Worm (Caenorhabditis elegans): ENCODE data around the gene nlp-20.
"Not testable (repeated sequence)": the region's sequence is repeated elsewhere in the genome, so short reads cannot be mapped to it uniquely, and the experiment has no call there.

Gene nlp-20

DNA sequence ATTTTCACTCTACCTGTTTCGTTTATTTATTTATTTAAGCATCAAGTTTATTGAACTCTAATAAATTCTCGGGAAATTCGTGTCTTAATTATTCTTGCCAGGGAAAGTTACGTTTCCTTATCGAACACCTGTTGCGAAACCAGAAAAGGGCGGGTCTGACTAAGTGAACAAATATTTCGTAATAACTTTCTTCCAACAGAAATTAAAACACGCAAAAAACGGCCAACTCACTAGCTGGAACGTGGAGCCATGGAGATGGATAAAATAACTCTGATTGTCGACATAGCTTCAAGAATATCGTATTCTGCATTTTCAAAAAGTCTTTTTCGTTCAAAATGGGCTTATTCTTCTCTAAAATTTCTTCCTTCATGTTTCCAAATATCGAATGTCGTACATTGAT is 8.3 kb downstream of the nlp-20 start, which contains the start of gene warf-1:
Gene warf-1 (plus strand): TSS at position 209 of the 400 bp plus-strand sequence.
- TF ChIP-seq nhr-12 (tag; optimal IDR thresholded peaks at IDR 0.05); blmp-1 (tag; optimal IDR thresholded peaks at IDR 0.05; ENCODE audit: insufficient read depth); nhr-6 (tag; optimal IDR thresholded peaks at IDR 0.05): not testable (repeated sequence)

- TF ChIP-seq mbf-1 (tag; optimal IDR thresholded peaks at IDR 0.05) (no peak), mab-5 (tag; optimal IDR thresholded peaks at IDR 0.05) (peak; percentile 18), nhr-129 (tag; optimal IDR thresholded peaks at IDR 0.05) (peak; percentile 89), skn-1 (tag; optimal IDR thresholded peaks at IDR 0.05) (no peak), F13H6.1 (tag; optimal IDR thresholded peaks at IDR 0.05) (no peak), lin-13 (GFP tag; optimal IDR thresholded peaks at IDR 0.05) (no peak), unc-62 (GFP tag; optimal IDR thresholded peaks at IDR 0.05) (no peak)
These were observed 9.9 kb downstream of the nlp-20 start, which contains the start of gene plp-1 for ce11 chrIV:7633020-7633419. plp-1 (plus strand) TSS chrIV:7633360.

DNA sequence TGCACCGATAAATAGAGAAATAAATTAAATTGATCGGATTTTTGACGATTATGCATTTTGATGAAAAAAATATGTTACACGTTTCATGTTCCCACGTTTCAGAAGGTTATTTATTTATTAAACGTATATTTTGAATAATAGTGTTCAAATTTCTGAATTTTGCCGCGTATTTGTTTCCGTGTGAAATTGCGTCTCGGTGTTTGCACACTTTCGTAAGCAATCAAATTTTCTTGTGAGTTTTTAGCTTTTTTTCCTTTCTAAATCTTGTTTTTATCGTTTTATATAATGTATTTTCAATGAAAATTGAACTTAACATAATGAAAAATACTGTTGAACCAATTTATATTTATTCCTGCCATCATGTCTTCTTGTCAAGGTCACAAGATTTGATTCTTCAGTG is 10.3 kb downstream of the nlp-20 start, which contains the start of gene F45E4.6:
Gene F45E4.6 (minus strand): TSS at position 14 of the 400 bp plus-strand sequence.
- no peak for TF ChIP-seq zag-1 (tag; optimal IDR thresholded peaks at IDR 0.05)
- TF ChIP-seq nhr-10 (tag; optimal IDR thresholded peaks at IDR 0.05), result no peak
- TF ChIP-seq ZK546.5 (tag; optimal IDR thresholded peaks at IDR 0.05), result no peak
- peak; percentile 1 for TF ChIP-seq nhr-21 (tag; optimal IDR thresholded peaks at IDR 0.05)
- no peak for TF ChIP-seq lin-39 (tag; optimal IDR thresholded peaks at IDR 0.05)
- no peak for TF ChIP-seq R02D3.7 (tag; optimal IDR thresholded peaks at IDR 0.05)
- no peak for TF ChIP-seq alr-1 (tag; optimal IDR thresholded peaks at IDR 0.05)
- TF ChIP-seq ceh-16 (tag; optimal IDR thresholded peaks at IDR 0.05), result no peak
- no peak for TF ChIP-seq mdl-1 (tag; optimal IDR thresholded peaks at IDR 0.05)
- no peak for TF ChIP-seq dmd-4 (tag; optimal IDR thresholded peaks at IDR 0.05)
- no peak for TF ChIP-seq fos-1 (tag; optimal IDR thresholded peaks at IDR 0.05)
- TF ChIP-seq nhr-237 (tag; optimal IDR thresholded peaks at IDR 0.05), result no peak
- TF ChIP-seq lin-13 (GFP tag; optimal IDR thresholded peaks at IDR 0.05), result peak; percentile 38
- TF ChIP-seq nhr-6 (tag; optimal IDR thresholded peaks at IDR 0.05), result no peak
- TF ChIP-seq nhr-23 (tag; optimal IDR thresholded peaks at IDR 0.05), result no peak
- no peak for TF ChIP-seq mbf-1 (tag; optimal IDR thresholded peaks at IDR 0.05)
- no peak for TF ChIP-seq peb-1 (tag; optimal IDR thresholded peaks at IDR 0.05)
- TF ChIP-seq nhr-77 (tag; optimal IDR thresholded peaks at IDR 0.05), result no peak
- TF ChIP-seq gmeb-1 (tag; optimal IDR thresholded peaks at IDR 0.05), result peak; percentile 86
- TF ChIP-seq lin-11 (tag; optimal IDR thresholded peaks at IDR 0.05), result no peak
- no peak for TF ChIP-seq ztf-11 (tag; optimal IDR thresholded peaks at IDR 0.05)
- TF ChIP-seq C34F6.9 (tag; optimal IDR thresholded peaks at IDR 0.05), result peak; percentile 73
- no peak for TF ChIP-seq nhr-129 (tag; optimal IDR thresholded peaks at IDR 0.05)
- no peak for TF ChIP-seq aly-2 (tag; optimal IDR thresholded peaks at IDR 0.05)
- TF ChIP-seq unc-55 (GFP tag; optimal IDR thresholded peaks at IDR 0.05), result peak; percentile 69
- no peak for TF ChIP-seq ceh-82 (tag; optimal IDR thresholded peaks at IDR 0.05)
- no peak for TF ChIP-seq egl-27 (tag; optimal IDR thresholded peaks at IDR 0.05)
- TF ChIP-seq elt-1 (tag; optimal IDR thresholded peaks at IDR 0.05), result no peak
- TF ChIP-seq unc-62 (GFP tag; optimal IDR thresholded peaks at IDR 0.05), result no peak
- TF ChIP-seq sma-9 (GFP tag; optimal IDR thresholded peaks at IDR 0.05), result peak; percentile 33
- no peak for TF ChIP-seq sma-9 (tag; optimal IDR thresholded peaks at IDR 0.05)
- peak; percentile 17 for TF ChIP-seq snpc-4 (tag; optimal IDR thresholded peaks at IDR 0.05)
- peak; percentile 43 for TF ChIP-seq sem-4 (tag; optimal IDR thresholded peaks at IDR 0.05)
- no peak for TF ChIP-seq skn-1 (tag; optimal IDR thresholded peaks at IDR 0.05)
- TF ChIP-seq lsy-2 (tag; optimal IDR thresholded peaks at IDR 0.05), result peak; percentile 1 to 63
- TF ChIP-seq mab-5 (tag; optimal IDR thresholded peaks at IDR 0.05), result no peak
- peak; percentile 50 for TF ChIP-seq crh-2 (tag; optimal IDR thresholded peaks at IDR 0.05)
- no peak for TF ChIP-seq unc-39 (tag; optimal IDR thresholded peaks at IDR 0.05)
- TF ChIP-seq nhr-11 (tag; optimal IDR thresholded peaks at IDR 0.05), result no peak
- TF ChIP-seq nhr-12 (tag; optimal IDR thresholded peaks at IDR 0.05), result no peak
- TF ChIP-seq elt-3 (tag; optimal IDR thresholded peaks at IDR 0.05), result no peak
- TF ChIP-seq ztf-4 (tag; optimal IDR thresholded peaks at IDR 0.05), result no peak
- TF ChIP-seq ztf-1 (GFP tag; conservative IDR thresholded peaks at IDR 0.05), result no peak
- TF ChIP-seq blmp-1 (tag; optimal IDR thresholded peaks at IDR 0.05; ENCODE audit: insufficient read depth), result no peak
- TF ChIP-seq sma-3 (GFP tag; optimal IDR thresholded peaks at IDR 0.05), result peak; percentile 15
- TF ChIP-seq nhr-25 (tag; optimal IDR thresholded peaks at IDR 0.05), result no peak
- peak; percentile 10 for TF ChIP-seq F13H6.1 (tag; optimal IDR thresholded peaks at IDR 0.05)
- peak; percentile 2 for TF ChIP-seq ama-1 (optimal IDR thresholded peaks at IDR 0.05)
- no peak for TF ChIP-seq Y55F3AM.14 (GFP tag; optimal IDR thresholded peaks at IDR 0.05)

Data from whole organism, L2 larva.